Worm (Caenorhabditis elegans) whole organism, late embryonic: ENCODE measurements around the gene T08D10.5.
A peak's percentile ranks its signal among the peaks of the same experiment; 100 is the strongest.

Source experiments
- K09A11.1 ChIP-seq: sonication (generic microtip); optimal IDR thresholded peaks from 2 replicates; lab custom pipeline; 2017; ENCODE audit warnings: antibody characterized with exemption, mild to moderate bottlenecking, missing genetic modification characterization, missing compliant biosample characterization; ENCODE audit not compliant: insufficient read depth
- T23F11.4 ChIP-seq: fragments of 200-800 bp; sonication (Bioruptor generic); optimal IDR thresholded peaks from 2 replicates; lab custom pipeline; 2018; ENCODE audit warnings: mild to moderate bottlenecking, missing genetic modification characterization, missing compliant biosample characterization
- Y22D7AL.16 ChIP-seq: sonication (generic microtip); optimal IDR thresholded peaks from 2 replicates; lab custom pipeline; 2016; ENCODE audit warnings: missing genetic modification characterization, missing compliant biosample characterization
- ceh-14 ChIP-seq: sonication (generic microtip); optimal IDR thresholded peaks from 2 replicates; lab custom pipeline; 2016; ENCODE audit warnings: missing genotype, missing genetic modification characterization, missing compliant biosample characterization
- ceh-19 ChIP-seq: fragments of 200-800 bp; sonication (Bioruptor generic); optimal IDR thresholded peaks from 2 replicates; lab custom pipeline; 2018; ENCODE audit warnings: mild to moderate bottlenecking, missing genetic modification characterization, missing compliant biosample characterization
- ceh-2 ChIP-seq: sonication (generic microtip); optimal IDR thresholded peaks from 2 replicates; lab custom pipeline; 2016; ENCODE audit warnings: missing genotype, missing genetic modification characterization, missing compliant biosample characterization
- ceh-31 ChIP-seq: sonication (generic microtip); optimal IDR thresholded peaks from 2 replicates; lab custom pipeline; 2016; ENCODE audit warnings: missing genetic modification characterization, missing compliant biosample characterization
- ceh-48 ChIP-seq: sonication (generic microtip); optimal IDR thresholded peaks from 2 replicates; lab custom pipeline; 2016; ENCODE audit warnings: missing genetic modification characterization, inconsistent platforms, missing compliant biosample characterization
- ceh-6 ChIP-seq: fragments of 200-800 bp; sonication (Bioruptor generic); optimal IDR thresholded peaks from 2 replicates; lab custom pipeline; 2018; ENCODE audit warnings: mild to moderate bottlenecking, missing genetic modification characterization, missing compliant biosample characterization
- che-1 ChIP-seq: sonication (generic microtip); optimal IDR thresholded peaks from 2 replicates; lab custom pipeline; 2016; ENCODE audit warnings: mild to moderate bottlenecking, missing genetic modification characterization, missing compliant biosample characterization
- dmd-4 ChIP-seq: sonication (generic microtip); optimal IDR thresholded peaks from 2 replicates; lab custom pipeline; 2016; ENCODE audit warnings: borderline replicate concordance, missing genetic modification characterization, missing compliant biosample characterization
- elt-2 ChIP-seq: sonication (generic microtip); optimal IDR thresholded peaks from 2 replicates; lab custom pipeline; 2016; ENCODE audit warnings: missing genetic modification reagents, missing genetic modification characterization, missing compliant biosample characterization
- fax-1 ChIP-seq: sonication (generic microtip); optimal IDR thresholded peaks from 2 replicates; lab custom pipeline; 2016; ENCODE audit warnings: missing genotype, missing genetic modification characterization, missing compliant biosample characterization
- fkh-10 ChIP-seq: fragments of 150-350 bp; optimal IDR thresholded peaks from 2 replicates; lab custom pipeline; 2014; ENCODE audit warnings: missing biosample characterization, missing genetic modification reagents, missing genetic modification characterization
- fkh-6 ChIP-seq: sonication (generic microtip); optimal IDR thresholded peaks from 2 replicates; lab custom pipeline; 2016; ENCODE audit warnings: missing genetic modification characterization, missing compliant biosample characterization
- hlh-13 ChIP-seq: fragments of 200-800 bp; sonication (Bioruptor generic); optimal IDR thresholded peaks from 2 replicates; lab custom pipeline; 2018; ENCODE audit warnings: mild to moderate bottlenecking, missing genetic modification characterization, missing compliant biosample characterization
- hlh-15 ChIP-seq: sonication (generic microtip); optimal IDR thresholded peaks from 2 replicates; lab custom pipeline; 2016; ENCODE audit warnings: missing genetic modification characterization, missing compliant biosample characterization
- hlh-30 ChIP-seq: sonication (generic microtip); optimal IDR thresholded peaks from 2 replicates; lab custom pipeline; 2017; ENCODE audit warnings: antibody characterized with exemption, missing genetic modification characterization, missing compliant biosample characterization; ENCODE audit not compliant: insufficient read depth
- hlh-8 ChIP-seq: sonication (generic microtip); optimal IDR thresholded peaks from 2 replicates; lab custom pipeline; 2016; ENCODE audit warnings: missing genotype, missing genetic modification characterization, missing compliant biosample characterization
- lin-11 ChIP-seq: fragments of 200-800 bp; sonication (Bioruptor generic); optimal IDR thresholded peaks from 2 replicates; lab custom pipeline; 2018; ENCODE audit warnings: mild to moderate bottlenecking, missing genetic modification characterization, missing compliant biosample characterization
- mec-3 ChIP-seq: sonication (generic microtip); optimal IDR thresholded peaks from 2 replicates; lab custom pipeline; 2016; ENCODE audit warnings: borderline replicate concordance, missing genetic modification characterization, missing compliant biosample characterization
- nfya-1 ChIP-seq: sonication (generic microtip); optimal IDR thresholded peaks from 2 replicates; lab custom pipeline; 2017; ENCODE audit warnings: missing genetic modification characterization, mild to moderate bottlenecking, missing compliant biosample characterization, antibody characterized with exemption, moderate library complexity
- nhr-11 ChIP-seq: fragments of 150-350 bp; optimal IDR thresholded peaks from 2 replicates; lab custom pipeline; 2014; ENCODE audit warnings: missing biosample characterization, missing genetic modification characterization
- npax-4 ChIP-seq: sonication (generic microtip); optimal IDR thresholded peaks from 2 replicates; lab custom pipeline; 2016; ENCODE audit warnings: missing genetic modification characterization, missing compliant biosample characterization
- pag-3 ChIP-seq: sonication (generic microtip); optimal IDR thresholded peaks from 2 replicates; lab custom pipeline; 2016; ENCODE audit warnings: missing compliant biosample characterization, missing genetic modification characterization, borderline replicate concordance
- pat-9 ChIP-seq: fragments of 200-800 bp; sonication (Bioruptor generic); optimal IDR thresholded peaks from 2 replicates; lab custom pipeline; 2018; ENCODE audit warnings: mild to moderate bottlenecking, missing genetic modification characterization, moderate library complexity, missing compliant biosample characterization
- pha-2 ChIP-seq: sonication (generic microtip); optimal IDR thresholded peaks from 2 replicates; lab custom pipeline; 2017; ENCODE audit warnings: mild to moderate bottlenecking, missing genetic modification characterization, missing compliant biosample characterization
- pha-4 ChIP-seq: fragments of 150-350 bp; optimal IDR thresholded peaks from 2 replicates; lab custom pipeline; 2018; ENCODE audit warnings: missing biosample characterization, missing genetic modification reagents, missing genetic modification characterization
- pqm-1 ChIP-seq: sonication (generic microtip); optimal IDR thresholded peaks from 2 replicates; lab custom pipeline; 2016; ENCODE audit warnings: missing genetic modification characterization, missing compliant biosample characterization
- pros-1 ChIP-seq: fragments of 150-350 bp; optimal IDR thresholded peaks from 2 replicates; lab custom pipeline; 2014; ENCODE audit warnings: missing biosample characterization, missing genetic modification reagents, missing genetic modification characterization
- sox-2 ChIP-seq: fragments of 200-800 bp; sonication (Bioruptor generic); IDR thresholded peaks from 2 replicates; pipeline ENCODE4 v1.3.6; 2022; ENCODE audit warnings: missing genetic modification reagents, missing genetic modification characterization, missing compliant biosample characterization
- sox-4 ChIP-seq: sonication (generic microtip); optimal IDR thresholded peaks from 2 replicates; lab custom pipeline; 2017; ENCODE audit warnings: mild to moderate bottlenecking, missing genetic modification characterization, inconsistent platforms, missing compliant biosample characterization
- syd-9 ChIP-seq: sonication (generic microtip); optimal IDR thresholded peaks from 2 replicates; lab custom pipeline; 2016; ENCODE audit warnings: mild to moderate bottlenecking, missing genetic modification characterization, moderate library complexity, missing compliant biosample characterization
- tbx-2 ChIP-seq: sonication (generic microtip); optimal IDR thresholded peaks from 2 replicates; lab custom pipeline; 2016; ENCODE audit warnings: missing genetic modification characterization, missing compliant biosample characterization
- tbx-7 ChIP-seq: sonication (generic microtip); optimal IDR thresholded peaks from 2 replicates; lab custom pipeline; 2016; ENCODE audit warnings: missing genotype, missing genetic modification characterization, missing compliant biosample characterization
- unc-55 ChIP-seq: sonication (generic microtip); optimal IDR thresholded peaks from 2 replicates; lab custom pipeline; 2017; ENCODE audit warnings: missing biosample characterization, missing genetic modification reagents, missing genetic modification characterization
- zip-5 ChIP-seq: sonication (generic microtip); optimal IDR thresholded peaks from 2 replicates; lab custom pipeline; 2016; ENCODE audit warnings: missing genetic modification characterization, missing compliant biosample characterization
- ztf-16 ChIP-seq: sonication (generic microtip); optimal IDR thresholded peaks from 2 replicates; lab custom pipeline; 2017; ENCODE audit warnings: missing genetic modification characterization, missing compliant biosample characterization

Gene T08D10.5

ce11 chrX:11957246-11957645 is at the start of gene T08D10.5:
Gene T08D10.5 (plus strand): TSS chrX:11957546.
- TF ChIP-seq tbx-7 (tag; lab: Kevin White, UChicago), result no peak
- TF ChIP-seq Y22D7AL.16 (tag; lab: Kevin White, UChicago), result no peak
- TF ChIP-seq unc-55 (GFP tag; lab: Kevin White, UChicago), result no peak
- TF ChIP-seq hlh-15 (tag; lab: Kevin White, UChicago), result no peak
- no peak for TF ChIP-seq pros-1 (tag; lab: Kevin White, UChicago)
- TF ChIP-seq ceh-2, result no peak
- no peak for TF ChIP-seq pha-4 (tag; lab: Kevin White, UChicago)
- TF ChIP-seq mec-3, result no peak
- no peak for TF ChIP-seq ceh-14 (tag; lab: Kevin White, UChicago)
- TF ChIP-seq K09A11.1 (tag; lab: Kevin White, UChicago), result no peak
- TF ChIP-seq ztf-16 (tag; lab: Kevin White, UChicago), result no peak
- TF ChIP-seq fax-1 (tag; lab: Kevin White, UChicago), result no peak
- no peak for TF ChIP-seq dmd-4 (tag; lab: Kevin White, UChicago)
- no peak for TF ChIP-seq elt-2 (tag; lab: Kevin White, UChicago)
- TF ChIP-seq nhr-11 (tag; lab: Kevin White, UChicago), result no peak
- TF ChIP-seq pat-9 (tag; lab: Kevin White, UChicago), result no peak
- no peak for TF ChIP-seq hlh-30 (tag; lab: Kevin White, UChicago)
- no peak for TF ChIP-seq pqm-1 (tag; lab: Kevin White, UChicago)

ce11 chrX:11908226-11908625 is 49.1 kb upstream of the T08D10.5 start:
- TF ChIP-seq pat-9 (tag; lab: Kevin White, UChicago) (no peak), nfya-1 (tag; lab: Kevin White, UChicago) (no peak), hlh-8 (tag; lab: Kevin White, UChicago) (no peak), che-1 (tag; lab: Kevin White, UChicago) (no peak)

ce11 chrX:11909168-11909567 is 48.2 kb upstream of the T08D10.5 start:
- TF ChIP-seq elt-2 (tag; lab: Kevin White, UChicago) (peak; percentile 24), pha-2 (tag; lab: Kevin White, UChicago) (no peak)

- TF ChIP-seq T23F11.4, result no peak
- TF ChIP-seq tbx-2 (tag; lab: Kevin White, UChicago), result no peak
- no peak for TF ChIP-seq fkh-6 (tag; lab: Kevin White, UChicago)
- TF ChIP-seq zip-5 (tag; lab: Kevin White, UChicago), result no peak
- TF ChIP-seq elt-2 (tag; lab: Kevin White, UChicago), result peak; percentile 60
- TF ChIP-seq ceh-48, result no peak
- no peak for TF ChIP-seq npax-4
- no peak for TF ChIP-seq pat-9 (tag; lab: Kevin White, UChicago)
These were observed 47.3 kb upstream of the T08D10.5 start, which contains the start of gene Y62H9A.15 for ce11 chrX:11910046-11910445. Gene Y62H9A.15 (minus strand): TSS chrX:11910145.

- TF ChIP-seq nhr-11 (tag; lab: Kevin White, UChicago), result no peak
- no peak for TF ChIP-seq ceh-2
- TF ChIP-seq syd-9 (tag; lab: Kevin White, UChicago), result no peak
- TF ChIP-seq sox-2 (GFP tag; lab: Robert Waterston, UW), result no peak
- no peak for TF ChIP-seq hlh-30 (tag; lab: Kevin White, UChicago)
- TF ChIP-seq ceh-6 (GFP tag; lab: Kevin White, UChicago), result no peak
- TF ChIP-seq sox-4 (tag; lab: Kevin White, UChicago), result no peak
- no peak for TF ChIP-seq ceh-31
- TF ChIP-seq ceh-19, result no peak
- TF ChIP-seq nfya-1 (tag; lab: Kevin White, UChicago), result no peak
- TF ChIP-seq hlh-13 (GFP tag; lab: Kevin White, UChicago), result no peak
- TF ChIP-seq fkh-10, result no peak
- no peak for TF ChIP-seq fax-1 (tag; lab: Kevin White, UChicago)
- no peak for TF ChIP-seq pat-9 (tag; lab: Kevin White, UChicago)
- TF ChIP-seq T23F11.4, result no peak
- no peak for TF ChIP-seq pag-3
- no peak for TF ChIP-seq lin-11 (tag; lab: Kevin White, UChicago)
These were observed 43.5 kb upstream of the T08D10.5 start, which contains the start of gene Y62H9A.12 for ce11 chrX:11913824-11914223. Gene Y62H9A.12 (plus strand): TSS chrX:11914124.
